Worm (Caenorhabditis elegans) whole organism, L3 larva: ENCODE results near the gene F26G1.11.

ENCODE experiments used
- R02D3.7 ChIP-seq: fragments of 150-350 bp; optimal IDR thresholded peaks from 2 replicates; lab custom pipeline; 2014; ENCODE audit warnings: missing biosample characterization, missing genetic modification characterization
- ZK546.5 ChIP-seq: sonication (generic microtip); optimal IDR thresholded peaks from 2 replicates; lab custom pipeline; 2017; ENCODE audit warnings: missing biosample characterization, missing genetic modification characterization
- aly-2 ChIP-seq: fragments of 150-350 bp; optimal IDR thresholded peaks from 2 replicates; lab custom pipeline; 2014; ENCODE audit warnings: missing biosample characterization, missing genetic modification characterization
- ama-1 ChIP-seq: fragments of 150-350 bp; optimal IDR thresholded peaks from 2 replicates; lab custom pipeline; 2018
- ceh-28 ChIP-seq: fragments of 150-350 bp; optimal IDR thresholded peaks from 2 replicates; lab custom pipeline; 2014; ENCODE audit warnings: missing biosample characterization, missing genetic modification reagents, missing genetic modification characterization
- daf-12 ChIP-seq: fragments of 150-350 bp; optimal IDR thresholded peaks from 2 replicates; lab custom pipeline; 2014; ENCODE audit warnings: missing biosample characterization, missing genetic modification reagents, missing genetic modification characterization
- egl-27 ChIP-seq: sonication (generic microtip); optimal IDR thresholded peaks from 4 replicates; lab custom pipeline; 2017; ENCODE audit warnings: missing biosample characterization, missing genetic modification reagents, missing genetic modification characterization
- egl-5 ChIP-seq: fragments of 150-350 bp; optimal IDR thresholded peaks from 2 replicates; lab custom pipeline; 2017; ENCODE audit warnings: missing biosample characterization, missing genetic modification reagents, missing genetic modification characterization, inconsistent platforms
- elt-1 ChIP-seq: fragments of 150-350 bp; optimal IDR thresholded peaks from 2 replicates; lab custom pipeline; 2014; ENCODE audit warnings: missing biosample characterization, missing genetic modification characterization
- elt-2 ChIP-seq: sonication (generic microtip); optimal IDR thresholded peaks from 2 replicates; lab custom pipeline; 2016; ENCODE audit warnings: missing genetic modification reagents, mild to moderate bottlenecking, missing genetic modification characterization, missing compliant biosample characterization
- elt-3 ChIP-seq, 3 experiments: fragments of 150-350 bp in 1 of 3; sonication (generic microtip) in 2 of 3; optimal IDR thresholded peaks; 2 replicates in 2 of 3; 4 replicates in 1 of 3; lab custom pipeline; 2014 to 2017; ENCODE audit warnings: missing biosample characterization in 3 of 3, missing genetic modification characterization in 3 of 3
- fkh-10 ChIP-seq: sonication (generic microtip); optimal IDR thresholded peaks from 2 replicates; lab custom pipeline; 2017; ENCODE audit warnings: missing biosample characterization, missing genetic modification reagents, missing genetic modification characterization
- fkh-2 ChIP-seq: fragments of 150-350 bp; optimal IDR thresholded peaks from 2 replicates; lab custom pipeline; 2014; ENCODE audit warnings: missing biosample characterization, missing genetic modification reagents, missing genetic modification characterization
- fos-1 ChIP-seq: fragments of 150-350 bp; optimal IDR thresholded peaks from 2 replicates; lab custom pipeline; 2014; ENCODE audit warnings: missing biosample characterization, missing genetic modification characterization
- hmg-11 ChIP-seq: sonication (generic microtip); optimal IDR thresholded peaks from 2 replicates; lab custom pipeline; 2016; ENCODE audit warnings: missing genetic modification characterization, missing compliant biosample characterization
- jun-1 ChIP-seq: fragments of 150-350 bp; optimal IDR thresholded peaks from 2 replicates; lab custom pipeline; 2014; ENCODE audit warnings: missing biosample characterization, missing genetic modification reagents, missing genetic modification characterization
- lin-15B ChIP-seq: fragments of 150-350 bp; optimal IDR thresholded peaks from 2 replicates; lab custom pipeline; 2014; ENCODE audit warnings: missing biosample characterization, missing genetic modification characterization
- lin-39 ChIP-seq: fragments of 150-350 bp; optimal IDR thresholded peaks from 2 replicates; lab custom pipeline; 2018; ENCODE audit warnings: missing biosample characterization, missing genetic modification reagents, missing genetic modification characterization
- lsy-12 ChIP-seq: sonication (generic microtip); optimal IDR thresholded peaks from 2 replicates; lab custom pipeline; 2016; ENCODE audit warnings: mild to moderate bottlenecking, missing genetic modification characterization, missing compliant biosample characterization
- mdl-1 ChIP-seq: fragments of 150-350 bp; optimal IDR thresholded peaks from 2 replicates; lab custom pipeline; 2014; ENCODE audit warnings: missing biosample characterization, missing genetic modification characterization
- nfya-1 ChIP-seq: sonication (generic microtip); optimal IDR thresholded peaks from 2 replicates; lab custom pipeline; 2017; ENCODE audit warnings: missing genetic modification characterization, mild to moderate bottlenecking, missing compliant biosample characterization, antibody characterized with exemption, moderate library complexity; ENCODE audit not compliant: insufficient read depth
- nhr-11 ChIP-seq: fragments of 150-350 bp; optimal IDR thresholded peaks from 2 replicates; lab custom pipeline; 2014; ENCODE audit warnings: missing biosample characterization, missing genetic modification characterization
- nhr-12 ChIP-seq: fragments of 150-350 bp; optimal IDR thresholded peaks from 2 replicates; lab custom pipeline; 2014; ENCODE audit warnings: missing biosample characterization, missing genetic modification characterization
- nhr-23 ChIP-seq: fragments of 150-350 bp; optimal IDR thresholded peaks from 2 replicates; lab custom pipeline; 2014; ENCODE audit warnings: missing biosample characterization, missing genetic modification reagents, missing genetic modification characterization
- nhr-237 ChIP-seq: fragments of 150-350 bp; optimal IDR thresholded peaks from 2 replicates; lab custom pipeline; 2014; ENCODE audit warnings: missing biosample characterization, missing genetic modification characterization
- nhr-28 ChIP-seq: fragments of 150-350 bp; optimal IDR thresholded peaks from 2 replicates; lab custom pipeline; 2014; ENCODE audit warnings: missing biosample characterization, missing genetic modification characterization
- nhr-43 ChIP-seq: sonication (generic microtip); optimal IDR thresholded peaks from 2 replicates; lab custom pipeline; 2016; ENCODE audit warnings: mild to moderate bottlenecking, missing genetic modification characterization, missing compliant biosample characterization; ENCODE audit not compliant: poor library complexity, severe bottlenecking
- nhr-67 ChIP-seq: fragments of 150-350 bp; optimal IDR thresholded peaks from 2 replicates; lab custom pipeline; 2014; ENCODE audit warnings: missing biosample characterization, missing genetic modification characterization
- nhr-76 ChIP-seq: fragments of 150-350 bp; sonication (generic microtip); optimal IDR thresholded peaks from 5 replicates; lab custom pipeline; 2014; ENCODE audit warnings: missing biosample characterization, missing genetic modification characterization
- pha-4 ChIP-seq: fragments of 150-350 bp; optimal IDR thresholded peaks from 2 replicates; lab custom pipeline; 2014; ENCODE audit warnings: missing biosample characterization, missing genetic modification reagents, missing genetic modification characterization
- pqm-1 ChIP-seq: fragments of 150-350 bp; optimal IDR thresholded peaks from 2 replicates; lab custom pipeline; 2017; ENCODE audit warnings: missing biosample characterization, missing genetic modification characterization, inconsistent platforms
- snpc-4 ChIP-seq: fragments of 150-350 bp; optimal IDR thresholded peaks from 2 replicates; lab custom pipeline; 2014; ENCODE audit warnings: missing biosample characterization, missing genetic modification characterization
- tbx-2 ChIP-seq: sonication (generic microtip); optimal IDR thresholded peaks from 2 replicates; lab custom pipeline; 2016; ENCODE audit warnings: mild to moderate bottlenecking, missing genetic modification characterization, missing compliant biosample characterization
- unc-39 ChIP-seq: sonication (generic microtip); optimal IDR thresholded peaks from 4 replicates; lab custom pipeline; 2017; ENCODE audit warnings: missing biosample characterization, missing genetic modification characterization
- unc-62 ChIP-seq: fragments of 150-350 bp; sonication (generic microtip); optimal IDR thresholded peaks from 4 replicates; lab custom pipeline; 2014; ENCODE audit warnings: missing biosample characterization, missing genetic modification reagents, missing genetic modification characterization
- ztf-11 ChIP-seq: fragments of 150-350 bp; optimal IDR thresholded peaks from 2 replicates; lab custom pipeline; 2014; ENCODE audit warnings: missing biosample characterization, missing genetic modification characterization
- ztf-4 ChIP-seq: fragments of 150-350 bp; optimal IDR thresholded peaks from 2 replicates; lab custom pipeline; 2014; ENCODE audit warnings: missing biosample characterization, missing genetic modification characterization

F26G1.11 gene

ce11 chrII:4790687-4791086 is 13.8 kb downstream of the F26G1.11 start:
- TF ChIP-seq fos-1 (tag; lab: Kevin White, UChicago), result no peak
- no peak for TF ChIP-seq nfya-1 (tag; lab: Kevin White, UChicago)
- TF ChIP-seq fkh-2 (tag; lab: Kevin White, UChicago), result no peak
- TF ChIP-seq hmg-11, result no peak
- no peak for TF ChIP-seq elt-2 (tag; lab: Kevin White, UChicago)
- TF ChIP-seq nhr-43 (tag; lab: Kevin White, UChicago), result no peak
- TF ChIP-seq nhr-237 (tag; lab: Kevin White, UChicago), result no peak
- no peak for TF ChIP-seq nhr-11 (tag; lab: Kevin White, UChicago)
- TF ChIP-seq lsy-12, result no peak
- no peak for TF ChIP-seq nhr-67 (tag; lab: Kevin White, UChicago)
- no peak for TF ChIP-seq nhr-23 (tag; lab: Kevin White, UChicago)
- TF ChIP-seq elt-1 (tag; lab: Kevin White, UChicago), result no peak
- TF ChIP-seq ztf-4 (tag; lab: Kevin White, UChicago), result no peak
- no peak for TF ChIP-seq lin-15B (tag; lab: Kevin White, UChicago)
- no peak for TF ChIP-seq unc-39 (tag; lab: Kevin White, UChicago)

- TF ChIP-seq lin-39 (tag; lab: Kevin White, UChicago) (no peak), nfya-1 (tag; lab: Kevin White, UChicago) (peak; percentile 61), fos-1 (tag; lab: Kevin White, UChicago) (no peak), elt-1 (tag; lab: Kevin White, UChicago) (no peak), hmg-11 (peak; percentile 17), nhr-23 (tag; lab: Kevin White, UChicago) (peak; percentile 45), lin-15B (tag; lab: Kevin White, UChicago) (peak; percentile 36), nhr-237 (tag; lab: Kevin White, UChicago) (no peak), lsy-12 (peak; percentile 59), pha-4 (tag; lab: Kevin White, UChicago) (peak; percentile 51), nhr-76 (tag; lab: Kevin White, UChicago) (no peak), elt-3 (tag; optimal IDR thresholded peaks at IDR 0.05; lab: Kevin White, UChicago) (no peak), elt-2 (tag; lab: Kevin White, UChicago) (peak; percentile 45), nhr-67 (tag; lab: Kevin White, UChicago) (no peak), R02D3.7 (tag; lab: Kevin White, UChicago) (no peak), nhr-43 (tag; lab: Kevin White, UChicago) (peak; percentile 87), jun-1 (no peak), ama-1 (lab: Kevin White, UChicago) (no peak), fkh-2 (tag; lab: Kevin White, UChicago) (no peak), mdl-1 (no peak)
- TF ChIP-seq, all 47 proteins: peak for 8
These were observed 14.3 kb downstream of the F26G1.11 start, which contains the start of gene F26G1.1 for ce11 chrII:4791272-4791671. F26G1.1 (plus strand) TSS chrII:4791618.

ce11 chrII:4793320-4793719 is 16.4 kb downstream of the F26G1.11 start:
- TF ChIP-seq lin-39 (tag; lab: Kevin White, UChicago), result no peak
- TF ChIP-seq ZK546.5, result no peak
- TF ChIP-seq nhr-28 (tag; lab: Kevin White, UChicago), result no peak
- no peak for TF ChIP-seq snpc-4
- no peak for TF ChIP-seq fkh-10 (GFP tag; lab: Kevin White, UChicago)
- TF ChIP-seq lin-15B (tag; lab: Kevin White, UChicago), result no peak
- TF ChIP-seq unc-39 (tag; lab: Kevin White, UChicago), result no peak
- TF ChIP-seq daf-12 (tag; lab: Kevin White, UChicago), result no peak
- no peak for TF ChIP-seq tbx-2 (tag; lab: Kevin White, UChicago)
- TF ChIP-seq, all 47 proteins: peak for 0

ce11 chrII:4795461-4795860 is 18.5 kb downstream of the F26G1.11 start, which contains the start of gene C33F10.4:
C33F10.4 (plus strand) TSS chrII:4795761.
- TF ChIP-seq lsy-12, result no peak
- TF ChIP-seq pqm-1 (tag; lab: Kevin White, UChicago), result no peak
- TF ChIP-seq nhr-23 (tag; lab: Kevin White, UChicago), result no peak
- no peak for TF ChIP-seq jun-1
- TF ChIP-seq egl-27 (tag; lab: Kevin White, UChicago), result no peak
- TF ChIP-seq egl-5 (tag; lab: Kevin White, UChicago), result no peak
- no peak for TF ChIP-seq unc-62
- no peak for TF ChIP-seq ceh-28 (tag; lab: Kevin White, UChicago)
- TF ChIP-seq aly-2 (tag; lab: Kevin White, UChicago), result no peak
- TF ChIP-seq nhr-12 (tag; lab: Kevin White, UChicago), result no peak
- TF ChIP-seq ztf-11 (tag; lab: Kevin White, UChicago), result no peak
